Worm (Caenorhabditis elegans): Measurements from ENCODE around the gene flp-21.
A peak's percentile ranks its signal among the peaks of the same experiment; 100 is the strongest.

Gene flp-21

DNA sequence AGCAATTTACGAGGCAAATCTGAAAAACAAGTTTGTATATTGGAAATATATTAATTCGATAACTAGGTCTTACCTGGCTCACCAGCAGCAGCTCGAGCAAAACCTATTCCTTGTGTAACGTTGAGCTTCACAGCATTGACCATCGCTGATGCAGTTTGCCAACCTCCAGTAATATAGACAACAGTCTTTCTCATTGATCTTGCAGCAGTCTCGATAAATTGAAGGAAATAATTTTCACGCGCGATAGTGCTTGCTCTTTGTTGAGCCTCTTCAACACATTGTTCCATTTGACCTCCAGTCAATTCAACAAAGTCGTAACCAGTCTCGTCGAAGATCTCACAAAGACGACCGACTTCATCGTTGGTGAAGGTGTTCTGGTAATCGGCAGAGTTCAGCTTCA, 17.4 kb downstream of the flp-21 start:
- TF ChIP-seq chd-7 (tag; optimal IDR thresholded peaks at IDR 0.05): no peak
- no peak for TF ChIP-seq F23B12.7 (tag; optimal IDR thresholded peaks at IDR 0.05; ENCODE audit: insufficient read depth)
- no peak for TF ChIP-seq nhr-90 (tag; optimal IDR thresholded peaks at IDR 0.05)
- TF ChIP-seq sdz-38 (tag; optimal IDR thresholded peaks at IDR 0.05): no peak
- TF ChIP-seq rec-8 (tag; optimal IDR thresholded peaks at IDR 0.05): no peak
- TF ChIP-seq B0336.3 (GFP tag; IDR thresholded peaks at IDR 0.05): no peak
- no peak for TF ChIP-seq B0261.1 (tag; optimal IDR thresholded peaks at IDR 0.05)
- no peak for TF ChIP-seq Y79H2A.3 (GFP tag; conservative IDR thresholded peaks at IDR 0.05)
- no peak for TF ChIP-seq lin-40 (tag; optimal IDR thresholded peaks at IDR 0.05)
- no peak for TF ChIP-seq mxl-1 (tag; optimal IDR thresholded peaks at IDR 0.05)
- TF ChIP-seq lir-1 (GFP tag; conservative IDR thresholded peaks at IDR 0.05): no peak
- no peak for TF ChIP-seq efl-1 (GFP tag; optimal IDR thresholded peaks at IDR 0.05)
- TF ChIP-seq ZK185.1 (tag; optimal IDR thresholded peaks at IDR 0.05; ENCODE audit: poor library complexity, severe bottlenecking): no peak
- TF ChIP-seq T26A5.8 (tag; optimal IDR thresholded peaks at IDR 0.05): no peak

DNA sequence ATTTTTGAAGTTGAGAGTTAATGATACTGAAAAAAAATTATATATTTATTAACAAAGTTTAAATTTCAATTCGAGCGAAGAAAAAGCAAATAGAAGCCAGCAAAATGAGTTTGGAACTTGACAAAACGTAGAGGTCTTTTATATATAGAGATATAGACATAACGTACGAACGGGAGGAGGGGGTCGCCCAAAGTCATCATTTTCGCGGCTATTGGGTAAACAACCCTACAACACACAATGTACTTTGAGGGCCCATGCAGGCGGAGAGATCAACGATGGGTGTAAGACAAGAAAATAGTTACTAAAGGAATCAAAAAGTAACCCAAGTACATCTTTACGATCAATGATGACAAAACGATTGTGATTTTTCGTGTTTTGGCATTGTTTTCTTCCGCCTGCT, 18.6 kb downstream of the flp-21 start, which contains the start of gene ZK742.4:
Gene ZK742.4 (minus strand): TSS at position 35 of the 400 bp plus-strand sequence.
- TF ChIP-seq attf-3 (GFP tag; conservative IDR thresholded peaks at IDR 0.05) (no peak), madf-10 (tag; optimal IDR thresholded peaks at IDR 0.05) (no peak), rec-8 (tag; optimal IDR thresholded peaks at IDR 0.05) (no peak), snpc-1.3 (tag; optimal IDR thresholded peaks at IDR 0.05; ENCODE audit: insufficient read depth) (no peak), ztf-26 (tag; optimal IDR thresholded peaks at IDR 0.05) (no peak), ceh-100 (GFP tag; IDR thresholded peaks at IDR 0.05) (no peak)

DNA sequence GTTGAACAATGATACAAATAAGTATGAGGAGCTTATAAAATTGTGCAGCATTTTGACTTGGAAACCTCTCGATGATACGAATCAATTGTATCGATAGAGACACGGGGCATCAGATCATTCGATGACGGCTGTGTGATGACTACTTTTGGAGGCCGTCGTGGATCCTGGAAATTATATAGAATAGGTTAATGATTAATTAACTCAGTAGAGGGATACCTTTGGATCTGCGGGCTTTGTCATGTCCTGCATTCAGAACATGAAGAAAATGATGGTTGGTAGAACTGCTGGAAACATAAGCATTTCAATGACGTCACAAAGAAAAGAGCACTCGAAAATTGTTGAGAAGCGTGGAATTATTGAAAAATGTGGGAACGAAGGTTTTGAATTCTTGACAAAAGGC, 21.4 kb downstream of the flp-21 start, which contains the start of gene ZK742.6:
Gene ZK742.6 (minus strand): TSS at position 342 of the 400 bp plus-strand sequence.
- TF ChIP-seq ekl-4 (GFP tag; IDR thresholded peaks at IDR 0.05) (peak; percentile 66), Y53G8AR.9 (GFP tag; conservative IDR thresholded peaks at IDR 0.05) (0 out of 2 replicates have a peak, but pooled peaks have one; percentile 50), sea-2 (GFP tag; IDR thresholded peaks at IDR 0.05) (no peak), ceh-100 (GFP tag; IDR thresholded peaks at IDR 0.05) (no peak), Y56A3A.18 (GFP tag; IDR thresholded peaks at IDR 0.05) (peak; percentile 59; the same call in 1 of the 2 replicates), athp-1 (tag; optimal IDR thresholded peaks at IDR 0.05) (peak; percentile 8), him-1 (tag; optimal IDR thresholded peaks at IDR 0.05) (peak; percentile 71), ceh-91 (GFP tag; IDR thresholded peaks at IDR 0.05) (no peak), lin-54 (GFP tag; optimal IDR thresholded peaks at IDR 0.05) (peak; percentile 34), snpc-1.3 (tag; optimal IDR thresholded peaks at IDR 0.05; ENCODE audit: insufficient read depth) (no peak), B0035.1 (tag; optimal IDR thresholded peaks at IDR 0.05) (no peak), B0336.3 (GFP tag; IDR thresholded peaks at IDR 0.05) (peak; percentile 57), mxl-1 (tag; optimal IDR thresholded peaks at IDR 0.05) (no peak), hsf-1 (GFP tag; IDR thresholded peaks at IDR 0.05) (peak; percentile 75), madf-6 (GFP tag; IDR thresholded peaks at IDR 0.05) (peak; percentile 57), attf-6 (GFP tag; IDR thresholded peaks at IDR 0.05) (peak; percentile 41; the same call in 1 of the 2 replicates), pbrm-1 (GFP tag; IDR thresholded peaks at IDR 0.05) (0 out of 2 replicates have a peak, but pooled peaks have one; percentile 52), repo-1 (tag; optimal IDR thresholded peaks at IDR 0.05) (peak; percentile 22), ceh-58 (GFP tag; IDR thresholded peaks at IDR 0.05) (0 out of 2 replicates have a peak, but pooled peaks have one; percentile 42), F57A8.1 (GFP tag; optimal IDR thresholded peaks at IDR 0.05) (no peak), nhr-27 (tag; optimal IDR thresholded peaks at IDR 0.05) (no peak), hrde-1 (tag; optimal IDR thresholded peaks at IDR 0.05; ENCODE audit: borderline replicate concordance) (peak; percentile 53)

All from whole organism, young adult.